Fruit fly (Drosophila melanogaster) whole organism, embryonic: Measurements from ENCODE around the gene bb8.

Source experiments
- Bdp1 ChIP-seq: fragments of 200-800 bp; sonication (Bioruptor generic); optimal IDR thresholded peaks from 3 replicates; lab custom pipeline; 2016; ENCODE audit warnings: missing biosample characterization, missing genetic modification characterization
- CG10543 ChIP-seq: fragments of 200-800 bp; sonication (Bioruptor generic); optimal IDR thresholded peaks from 3 replicates; lab custom pipeline; 2017; ENCODE audit warnings: missing biosample characterization, mild to moderate bottlenecking, missing genetic modification characterization, moderate library complexity
- CG11247 ChIP-seq: fragments of 200-800 bp; sonication (Bioruptor generic); IDR thresholded peaks from 2 replicates; pipeline ENCODE4 v1.3.6; 2022; ENCODE audit warnings: missing biosample characterization, missing genetic modification characterization
- CG12071 ChIP-seq: fragments of 200-800 bp; sonication (Bioruptor generic); optimal IDR thresholded peaks from 3 replicates; lab custom pipeline; 2018; ENCODE audit warnings: missing biosample characterization, mild to moderate bottlenecking, missing genetic modification characterization
- CG1233 ChIP-seq: fragments of 200-800 bp; sonication (Bioruptor generic); optimal IDR thresholded peaks from 4 replicates; lab custom pipeline; 2018; ENCODE audit warnings: missing biosample characterization, mild to moderate bottlenecking, missing genetic modification characterization
- CG1603 ChIP-seq: fragments of 200-800 bp; sonication (Bioruptor generic); optimal IDR thresholded peaks from 2 replicates; lab custom pipeline; 2019; ENCODE audit warnings: missing biosample characterization, mild to moderate bottlenecking, missing genetic modification characterization, moderate library complexity
- CG17186 ChIP-seq: fragments of 200-800 bp; sonication (Bioruptor generic); optimal IDR thresholded peaks from 3 replicates; lab custom pipeline; 2017; ENCODE audit warnings: missing biosample characterization, missing genetic modification reagents, missing genetic modification characterization
- CG17802 ChIP-seq: fragments of 200-800 bp; sonication (Bioruptor generic); optimal IDR thresholded peaks from 2 replicates; lab custom pipeline; 2018; ENCODE audit warnings: missing biosample characterization, mild to moderate bottlenecking, missing genetic modification characterization, moderate library complexity
- CG18011 ChIP-seq: fragments of 200-800 bp; sonication (Bioruptor generic); optimal IDR thresholded peaks from 2 replicates; lab custom pipeline; 2017; ENCODE audit warnings: missing biosample characterization, missing genetic modification characterization, mild to moderate bottlenecking, moderate library complexity, missing genotype
- CG18599 ChIP-seq: fragments of 200-800 bp; sonication (Bioruptor generic); optimal IDR thresholded peaks from 3 replicates; lab custom pipeline; 2017; ENCODE audit warnings: missing biosample characterization, missing genetic modification characterization, mild to moderate bottlenecking, moderate library complexity, missing genetic modification reagents
- CG31388 ChIP-seq: fragments of 200-800 bp; sonication (Bioruptor generic); optimal IDR thresholded peaks from 2 replicates; lab custom pipeline; 2016; ENCODE audit warnings: missing biosample characterization, missing genetic modification characterization
- CG4328 ChIP-seq: fragments of 200-800 bp; sonication (Bioruptor generic); optimal IDR thresholded peaks from 3 replicates; lab custom pipeline; 2017; ENCODE audit warnings: missing biosample characterization, missing genetic modification reagents, missing genetic modification characterization
- CG4707 ChIP-seq: fragments of 200-800 bp; sonication (Bioruptor generic); optimal IDR thresholded peaks from 2 replicates; lab custom pipeline; 2018; ENCODE audit warnings: missing biosample characterization, mild to moderate bottlenecking, missing genetic modification characterization, moderate library complexity
- CG4854 ChIP-seq: fragments of 200-800 bp; sonication (Bioruptor generic); optimal IDR thresholded peaks from 2 replicates; lab custom pipeline; 2016; ENCODE audit warnings: missing biosample characterization, missing genetic modification characterization, inconsistent platforms
- CG8290 ChIP-seq, 3 experiments: fragments of 200-800 bp; sonication (Bioruptor generic); optimal IDR thresholded peaks; 2 replicates each; lab custom pipeline; 2016 to 2019; ENCODE audit warnings: missing biosample characterization in 3 of 3, missing genetic modification characterization in 3 of 3, mild to moderate bottlenecking in 2 of 3, moderate library complexity in 1 of 3
- CG8359 ChIP-seq: fragments of 200-800 bp; sonication (Bioruptor generic); optimal IDR thresholded peaks from 2 replicates; lab custom pipeline; 2017; ENCODE audit warnings: missing biosample characterization, mild to moderate bottlenecking, missing genetic modification characterization, borderline replicate concordance
- CG8478 ChIP-seq: fragments of >200 bp; optimal IDR thresholded peaks from 2 replicates; lab custom pipeline; 2018
- CG8765 ChIP-seq: fragments of 200-800 bp; sonication (Bioruptor generic); IDR thresholded peaks from 2 replicates; pipeline ENCODE4 v1.3.6; 2022; ENCODE audit warnings: missing biosample characterization, missing genetic modification characterization
- Chrac-16 ChIP-seq: fragments of 200-800 bp; sonication (Bioruptor generic); optimal IDR thresholded peaks from 3 replicates; lab custom pipeline; 2016; ENCODE audit warnings: missing biosample characterization, missing genetic modification characterization
- D19B ChIP-seq: fragments of 200-800 bp; sonication (Bioruptor generic); optimal IDR thresholded peaks from 2 replicates; lab custom pipeline; 2017; ENCODE audit warnings: missing biosample characterization, mild to moderate bottlenecking, missing genetic modification characterization
- Doc2 ChIP-seq: fragments of 200-800 bp; sonication (Bioruptor generic); IDR thresholded peaks from 2 replicates; pipeline ENCODE4 v1.3.6; 2022; ENCODE audit warnings: missing biosample characterization, missing genetic modification characterization
- Fer3 ChIP-seq: fragments of 200-800 bp; sonication (Bioruptor generic); optimal IDR thresholded peaks from 2 replicates; lab custom pipeline; 2018; ENCODE audit warnings: missing biosample characterization, mild to moderate bottlenecking, missing genetic modification characterization, moderate library complexity
- Hand ChIP-seq: fragments of 200-800 bp; sonication (Bioruptor generic); optimal IDR thresholded peaks from 2 replicates; lab custom pipeline; 2017; ENCODE audit warnings: mild to moderate bottlenecking, missing biosample characterization, missing genetic modification reagents, missing genetic modification characterization
- HmgD ChIP-seq: fragments of 200-800 bp; sonication (Bioruptor generic); optimal IDR thresholded peaks from 3 replicates; lab custom pipeline; 2016; ENCODE audit warnings: missing biosample characterization, missing genetic modification characterization
- Hr3 ChIP-seq: fragments of 200-800 bp; sonication (Bioruptor generic); optimal IDR thresholded peaks from 3 replicates; lab custom pipeline; 2016; ENCODE audit warnings: missing biosample characterization, missing genetic modification characterization
- Lhr ChIP-seq: fragments of 200-800 bp; sonication (Bioruptor generic); optimal IDR thresholded peaks from 3 replicates; lab custom pipeline; 2017; ENCODE audit warnings: mild to moderate bottlenecking, missing biosample characterization, missing genetic modification reagents, missing genetic modification characterization
- Med ChIP-seq: fragments of 200-800 bp; sonication (Bioruptor generic); peaks from one replicate; lab custom pipeline; 2016; ENCODE audit warnings: missing biosample characterization, missing genetic modification characterization, mild to moderate bottlenecking, inconsistent platforms, moderate library complexity
- Myb ChIP-seq: fragments of 200-800 bp; sonication (Bioruptor generic); optimal IDR thresholded peaks from 2 replicates; lab custom pipeline; 2016; ENCODE audit warnings: missing biosample characterization, missing genetic modification characterization
- NFAT ChIP-seq: fragments of 200-800 bp; sonication (Bioruptor generic); IDR thresholded peaks from 2 replicates; pipeline ENCODE4 v1.3.6; 2022; ENCODE audit warnings: missing biosample characterization, missing genetic modification characterization
- Scr ChIP-seq: fragments of 200-800 bp; sonication (Bioruptor generic); IDR thresholded peaks from 2 replicates; pipeline ENCODE4 v1.3.6; 2022; ENCODE audit warnings: missing biosample characterization, missing genetic modification characterization; ENCODE audit not compliant: partially characterized antibody
- Side ChIP-seq: fragments of 200-800 bp; sonication (Bioruptor generic); optimal IDR thresholded peaks from 2 replicates; lab custom pipeline; 2016; ENCODE audit warnings: missing biosample characterization, missing genetic modification characterization
- Taf1 ChIP-seq: fragments of 200-800 bp; sonication (Bioruptor generic); IDR thresholded peaks from 2 replicates; pipeline ENCODE4 v1.3.6; 2022; ENCODE audit warnings: missing biosample characterization, missing genetic modification characterization
- Vsx1 ChIP-seq: fragments of 200-800 bp; sonication (Bioruptor generic); optimal IDR thresholded peaks from 2 replicates; lab custom pipeline; 2017; ENCODE audit warnings: missing biosample characterization, mild to moderate bottlenecking, missing genetic modification characterization, missing genetic modification reagents
- ab ChIP-seq: fragments of 200-800 bp; sonication (Bioruptor generic); optimal IDR thresholded peaks from 2 replicates; lab custom pipeline; 2016; ENCODE audit warnings: missing biosample characterization, missing genetic modification characterization
- az2 ChIP-seq: fragments of 200-800 bp; sonication (Bioruptor generic); optimal IDR thresholded peaks from 3 replicates; lab custom pipeline; 2016; ENCODE audit warnings: missing biosample characterization, missing genetic modification characterization
- bab2 ChIP-seq: fragments of 200-800 bp; sonication (Bioruptor generic); optimal IDR thresholded peaks from 2 replicates; lab custom pipeline; 2016; ENCODE audit warnings: missing biosample characterization, missing genetic modification characterization
- ci ChIP-seq: fragments of 200-800 bp; sonication (Bioruptor generic); IDR thresholded peaks from 3 replicates; pipeline ENCODE4 v1.3.6; 2022; ENCODE audit warnings: missing biosample characterization, missing genetic modification characterization
- dmrt99B ChIP-seq: fragments of 200-800 bp; sonication (Bioruptor generic); optimal IDR thresholded peaks from 2 replicates; lab custom pipeline; 2018; ENCODE audit warnings: missing biosample characterization, mild to moderate bottlenecking, missing genetic modification characterization, moderate library complexity
- fd3F ChIP-seq: fragments of 200-800 bp; sonication (Bioruptor generic); optimal IDR thresholded peaks from 2 replicates; lab custom pipeline; 2018; ENCODE audit warnings: missing biosample characterization, mild to moderate bottlenecking, missing genetic modification characterization, moderate library complexity
- grn ChIP-seq: fragments of 200-800 bp; sonication (Bioruptor generic); optimal IDR thresholded peaks from 3 replicates; lab custom pipeline; 2017; ENCODE audit warnings: missing biosample characterization, missing genetic modification characterization
- her ChIP-seq: fragments of 200-800 bp; sonication (Bioruptor generic); optimal IDR thresholded peaks from 2 replicates; lab custom pipeline; 2016; ENCODE audit warnings: missing biosample characterization, missing genetic modification characterization
- mam ChIP-seq: fragments of 200-800 bp; sonication (Bioruptor generic); optimal IDR thresholded peaks from 3 replicates; lab custom pipeline; 2016; ENCODE audit warnings: missing biosample characterization, missing genetic modification characterization
- nmo ChIP-seq: fragments of 200-800 bp; sonication (Bioruptor generic); optimal IDR thresholded peaks from 2 replicates; lab custom pipeline; 2018; ENCODE audit warnings: missing biosample characterization, mild to moderate bottlenecking, missing genetic modification characterization, moderate library complexity
- odd ChIP-seq: fragments of 200-800 bp; sonication (Bioruptor generic); optimal IDR thresholded peaks from 2 replicates; lab custom pipeline; 2017; ENCODE audit warnings: missing biosample characterization, mild to moderate bottlenecking, missing genetic modification characterization
- sd ChIP-seq: fragments of 200-800 bp; sonication (Bioruptor generic); optimal IDR thresholded peaks from 3 replicates; lab custom pipeline; 2018; ENCODE audit warnings: missing biosample characterization, mild to moderate bottlenecking, missing genetic modification characterization, moderate library complexity
- sens ChIP-seq: fragments of 200-800 bp; sonication (Bioruptor generic); peaks from one replicate; lab custom pipeline; 2016; ENCODE audit warnings: missing biosample characterization, missing genetic modification characterization
- sqz ChIP-seq: fragments of 200-800 bp; sonication (Bioruptor generic); optimal IDR thresholded peaks from 3 replicates; lab custom pipeline; 2018; ENCODE audit warnings: missing biosample characterization, mild to moderate bottlenecking, missing genetic modification characterization
- sr ChIP-seq: fragments of 200-800 bp; sonication (Bioruptor generic); IDR thresholded peaks from 3 replicates; pipeline ENCODE4 v1.3.6; 2022; ENCODE audit warnings: missing biosample characterization, missing genetic modification characterization
- toy ChIP-seq: fragments of 200-800 bp; sonication (Bioruptor generic); IDR thresholded peaks from 2 replicates; pipeline ENCODE4 v1.3.6; 2022; ENCODE audit warnings: missing biosample characterization, missing genetic modification characterization
- zen2 ChIP-seq: fragments of 200-800 bp; sonication (Bioruptor generic); IDR thresholded peaks from 3 replicates; pipeline ENCODE4 v1.3.6; 2022; ENCODE audit warnings: missing biosample characterization, missing genetic modification characterization; ENCODE audit not compliant: partially characterized antibody
- zfh2 ChIP-seq: fragments of 200-800 bp; sonication (Bioruptor generic); optimal IDR thresholded peaks from 2 replicates; lab custom pipeline; 2016; ENCODE audit warnings: missing biosample characterization, missing genetic modification characterization

Gene bb8

dm6 chr3R:23338290-23338689 is 48.3 kb upstream of the bb8 start (continued):
- TF ChIP-seq dmrt99B (tag; lab: Kevin White, UChicago) (no peak), Side (GFP tag; lab: Kevin White, UChicago) (no peak), Fer3 (tag; lab: Kevin White, UChicago) (no peak), CG17186 (GFP tag; lab: Kevin White, UChicago) (no peak), CG8290 (GFP tag; optimal IDR thresholded peaks at IDR 0.05; lab: Kevin White, UChicago) (no peak), CG8290 (tag; optimal IDR thresholded peaks at IDR 0.05; lab: Kevin White, UChicago) (peak in 1 of 2 experiments; percentile 20), sqz (GFP tag; lab: Kevin White, UChicago) (no peak), CG8765 (no peak), HmgD (GFP tag; lab: Kevin White, UChicago) (no peak), zen2 (GFP tag; lab: Robert Waterston, UW) (no peak), Hand (no peak), CG31388 (no peak), CG12071 (no peak), CG10543 (peak; percentile 21), fd3F (no peak), bab2 (no peak), toy (GFP tag; lab: Robert Waterston, UW) (no peak), CG4707 (GFP tag; lab: Kevin White, UChicago) (no peak), Vsx1 (GFP tag; lab: Kevin White, UChicago) (no peak), CG18011 (GFP tag; lab: Kevin White, UChicago) (no peak), sens (GFP tag; lab: Kevin White, UChicago) (peak; percentile 26), CG1233 (no peak), CG17802 (tag; lab: Kevin White, UChicago) (no peak), Myb (GFP tag; lab: Kevin White, UChicago) (no peak), CG1603 (no peak), zfh2 (GFP tag; lab: Kevin White, UChicago) (no peak), Bdp1 (GFP tag; lab: Kevin White, UChicago) (no peak), odd (GFP tag; lab: Kevin White, UChicago) (no peak), mam (no peak), CG4328 (GFP tag; lab: Kevin White, UChicago) (no peak), D19B (GFP tag; lab: Kevin White, UChicago) (no peak), CG18599 (GFP tag; lab: Kevin White, UChicago) (no peak), Lhr (no peak), CG8359 (GFP tag; lab: Kevin White, UChicago) (no peak), nmo (GFP tag; lab: Kevin White, UChicago) (no peak), Med (GFP tag; lab: Kevin White, UChicago) (peak; percentile 37), az2 (no peak), CG11247 (GFP tag; lab: Robert Waterston, UW) (no peak), Hr3 (GFP tag; lab: Kevin White, UChicago) (no peak), Taf1 (GFP tag; lab: Robert Waterston, UW) (no peak), sd (tag; lab: Kevin White, UChicago) (peak; percentile 41), Chrac-16 (no peak), Doc2 (GFP tag; lab: Robert Waterston, UW) (no peak), CG8478 (no peak), grn (GFP tag; lab: Kevin White, UChicago) (no peak), ci (GFP tag; lab: Robert Waterston, UW) (peak; percentile 55; the same call in 1 of the 3 replicates), sr (GFP tag; lab: Robert Waterston, UW) (0 out of 3 replicates have a peak, but pooled peaks have one; percentile 6), NFAT (GFP tag; lab: Robert Waterston, UW) (no peak), ab (GFP tag; lab: Kevin White, UChicago) (no peak), her (GFP tag; lab: Kevin White, UChicago) (no peak), CG4854 (GFP tag; lab: Kevin White, UChicago) (no peak), Scr (GFP tag; lab: Robert Waterston, UW) (no peak)
